Worm (Caenorhabditis elegans) whole organism, midembryonic: ENCODE measurements around the gene C02F5.13.

Experiments
- T22C8.4 ChIP-seq: fragments of 200-800 bp; sonication (Bioruptor generic); IDR thresholded peaks from 2 replicates; pipeline ENCODE4 v1.3.6; 2022; ENCODE audit warnings: missing genetic modification characterization, missing compliant biosample characterization
- cog-1 ChIP-seq: sonication (generic microtip); optimal IDR thresholded peaks from 2 replicates; lab custom pipeline; 2016; ENCODE audit warnings: missing genetic modification characterization, missing compliant biosample characterization
- flt-1 ChIP-seq: fragments of 200-800 bp; sonication (Bioruptor generic); IDR thresholded peaks from 2 replicates; pipeline ENCODE4 v1.3.6; 2022; ENCODE audit warnings: missing genetic modification characterization, missing compliant biosample characterization
- klf-2 ChIP-seq: fragments of 200-800 bp; sonication (Bioruptor generic); conservative IDR thresholded peaks from 2 replicates; pipeline ENCODE4 v1.3.6; 2022; ENCODE audit warnings: missing genetic modification reagents, missing genetic modification characterization, missing compliant biosample characterization
- med-1 ChIP-seq: sonication (generic microtip); optimal IDR thresholded peaks from 2 replicates; lab custom pipeline; 2017; ENCODE audit warnings: missing genetic modification characterization, mild to moderate bottlenecking, missing compliant biosample characterization, antibody characterized with exemption, missing genetic modification reagents; ENCODE audit not compliant: insufficient read depth
- ref-1 ChIP-seq: fragments of 200-800 bp; sonication (Bioruptor generic); conservative IDR thresholded peaks from 2 replicates; pipeline ENCODE4 v1.3.6; 2022; ENCODE audit warnings: missing genetic modification reagents, missing genetic modification characterization, missing compliant biosample characterization
- tab-1 ChIP-seq: fragments of 200-800 bp; sonication (Bioruptor generic); IDR thresholded peaks from 2 replicates; pipeline ENCODE4 v1.3.6; 2022; ENCODE audit warnings: missing genetic modification characterization, missing compliant biosample characterization
- ztf-23 ChIP-seq: fragments of 200-800 bp; sonication (Bioruptor generic); IDR thresholded peaks from 2 replicates; pipeline ENCODE4 v1.3.6; 2022; ENCODE audit warnings: missing genetic modification reagents, missing genetic modification characterization, missing compliant biosample characterization
- ztf-29 ChIP-seq: fragments of 200-800 bp; sonication (Bioruptor generic); IDR thresholded peaks from 2 replicates; pipeline ENCODE4 v1.3.6; 2022; ENCODE audit warnings: missing genetic modification reagents, missing genetic modification characterization, missing compliant biosample characterization

DNA sequence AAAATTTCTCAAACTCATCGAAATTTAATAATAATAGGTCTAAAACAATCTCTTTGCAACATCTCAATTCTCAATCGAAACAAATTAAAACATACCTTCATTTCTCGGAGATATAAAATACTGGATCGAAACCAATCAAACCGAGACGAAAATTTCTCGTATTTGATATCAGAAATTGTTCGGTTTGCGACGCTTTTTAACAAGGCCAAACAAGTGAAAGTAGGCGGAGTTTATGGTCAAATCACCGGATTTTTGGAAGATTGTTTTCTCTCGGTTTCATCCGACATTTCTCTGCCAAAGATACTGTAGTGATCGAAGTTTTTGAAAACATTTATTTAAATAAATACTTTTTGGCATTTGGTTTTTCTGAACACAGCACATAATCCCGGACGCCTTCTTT lies 11.8 kb upstream of the C02F5.13 start, which contains the start of gene C02F5.14:
- no peak for TF ChIP-seq cog-1 (tag; lab: Kevin White, UChicago)
- no peak for TF ChIP-seq ref-1 (GFP tag; lab: Robert Waterston, UW)
- no peak for TF ChIP-seq tab-1 (GFP tag; lab: Robert Waterston, UW)
- no peak for TF ChIP-seq flt-1 (GFP tag; lab: Robert Waterston, UW)
- no peak for TF ChIP-seq klf-2 (GFP tag; lab: Robert Waterston, UW)
- TF ChIP-seq ztf-23 (GFP tag; lab: Robert Waterston, UW), result no peak
- no peak for TF ChIP-seq med-1 (GFP tag; lab: Kevin White, UChicago)
- no peak for TF ChIP-seq T22C8.4 (GFP tag; lab: Robert Waterston, UW)
- TF ChIP-seq ztf-29, result no peak
